Fruit fly (Drosophila melanogaster): ENCODE measurements around the gene gw.

The gw gene

DNA sequence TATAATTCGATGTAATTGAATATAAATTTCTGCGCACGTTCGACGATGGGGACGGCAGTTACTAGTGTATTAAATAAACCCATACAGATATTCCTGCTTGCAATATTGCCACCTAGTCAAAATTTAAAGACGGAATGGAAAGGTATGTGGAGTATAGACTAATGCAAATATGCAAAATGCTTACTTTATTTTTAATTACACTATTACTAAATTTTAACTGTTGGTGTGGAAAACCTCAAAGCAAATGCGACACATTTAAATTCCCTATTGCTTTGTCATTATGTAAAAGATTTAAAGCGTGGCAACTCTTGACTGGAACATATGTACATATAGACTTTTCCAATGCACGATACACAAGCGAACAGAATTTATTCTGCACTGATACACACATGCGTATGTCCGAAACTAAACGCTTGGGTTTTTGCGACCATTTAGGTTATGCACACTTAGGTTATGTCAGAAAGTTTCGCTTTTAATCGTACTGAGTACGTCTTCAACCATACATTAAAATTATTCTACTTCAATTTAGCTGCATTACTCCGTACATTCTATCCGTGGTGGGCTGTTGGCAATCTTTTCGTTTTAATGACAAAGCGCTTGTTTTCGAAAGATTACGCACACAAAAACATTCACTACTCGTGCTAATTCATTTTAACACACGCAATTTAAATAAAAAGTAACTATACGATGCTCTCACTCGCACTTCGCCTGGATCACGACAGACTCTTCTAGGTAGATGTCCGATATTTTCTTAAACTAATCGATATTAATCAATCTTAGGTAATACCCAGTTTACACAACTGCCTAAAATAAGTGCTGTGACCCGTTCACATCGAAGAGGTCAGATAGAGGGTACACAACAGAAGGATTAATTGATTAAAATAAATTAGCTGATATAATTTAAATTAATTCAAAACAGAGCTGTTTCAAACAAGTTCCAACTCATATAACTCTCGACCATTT is at the start of gene gw:
TSS of gene gw (minus strand) at position 725 of the 963 bp plus-strand sequence.
- TF ChIP-seq h (optimal IDR thresholded peaks at IDR 0.05) (no peak), Sin3A (optimal IDR thresholded peaks at IDR 0.05) (no peak), Myc (optimal IDR thresholded peaks at IDR 0.05) (no peak), ttk (optimal IDR thresholded peaks at IDR 0.05) (no peak), insv (optimal IDR thresholded peaks at IDR 0.05) (no peak), psq (optimal IDR thresholded peaks at IDR 0.05) (no peak)

DNA sequence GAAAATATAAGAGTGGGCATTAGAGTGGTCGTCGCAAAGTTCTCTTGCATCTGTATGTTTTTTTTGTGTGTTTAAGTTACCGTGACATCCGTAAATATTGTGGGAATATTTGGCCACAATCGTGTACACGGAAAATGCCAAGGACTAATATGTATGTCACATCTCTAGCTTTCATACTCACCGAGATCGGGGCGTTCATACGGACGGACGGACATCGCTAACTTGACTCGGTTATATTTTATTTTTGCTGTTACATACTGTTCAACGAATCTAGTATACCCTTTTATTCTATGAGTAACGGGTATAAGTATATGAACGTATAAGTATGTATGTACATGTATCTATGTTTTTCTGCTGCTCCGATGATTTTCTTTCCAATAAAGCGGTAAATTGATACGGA is 49.3 kb upstream of the gw start:
- TF ChIP-seq insv (optimal IDR thresholded peaks at IDR 0.05) (no peak), psq (optimal IDR thresholded peaks at IDR 0.05) (no peak), Myc (optimal IDR thresholded peaks at IDR 0.05) (no peak), h (optimal IDR thresholded peaks at IDR 0.05) (no peak), ttk (optimal IDR thresholded peaks at IDR 0.05) (no peak), Sin3A (optimal IDR thresholded peaks at IDR 0.05) (no peak)

DNA sequence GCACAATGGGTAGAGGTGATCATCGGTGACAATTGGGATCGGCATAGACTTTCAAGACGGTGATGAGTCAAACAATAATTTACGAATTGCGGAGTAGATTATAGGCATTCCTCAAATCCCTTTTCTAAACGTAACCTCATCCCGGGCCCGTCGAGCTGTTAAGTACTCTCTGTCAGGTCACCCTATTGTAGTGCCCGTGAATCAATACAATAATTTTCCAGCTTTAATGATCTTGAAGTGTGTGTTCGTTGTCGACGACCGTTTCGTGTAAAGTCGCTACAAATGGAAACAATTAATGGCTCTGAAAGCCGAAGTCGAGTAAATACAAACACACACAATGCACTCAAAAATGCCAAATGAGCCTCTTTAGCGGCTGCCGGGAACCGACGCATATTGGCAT is 48.3 kb upstream of the gw start:
- no peak for TF ChIP-seq Sin3A (optimal IDR thresholded peaks at IDR 0.05)
- no peak for TF ChIP-seq ttk (optimal IDR thresholded peaks at IDR 0.05)
- TF ChIP-seq insv (optimal IDR thresholded peaks at IDR 0.05): no peak
- no peak for TF ChIP-seq psq (optimal IDR thresholded peaks at IDR 0.05)
- TF ChIP-seq h (optimal IDR thresholded peaks at IDR 0.05): no peak
- TF ChIP-seq Myc (optimal IDR thresholded peaks at IDR 0.05): no peak

DNA sequence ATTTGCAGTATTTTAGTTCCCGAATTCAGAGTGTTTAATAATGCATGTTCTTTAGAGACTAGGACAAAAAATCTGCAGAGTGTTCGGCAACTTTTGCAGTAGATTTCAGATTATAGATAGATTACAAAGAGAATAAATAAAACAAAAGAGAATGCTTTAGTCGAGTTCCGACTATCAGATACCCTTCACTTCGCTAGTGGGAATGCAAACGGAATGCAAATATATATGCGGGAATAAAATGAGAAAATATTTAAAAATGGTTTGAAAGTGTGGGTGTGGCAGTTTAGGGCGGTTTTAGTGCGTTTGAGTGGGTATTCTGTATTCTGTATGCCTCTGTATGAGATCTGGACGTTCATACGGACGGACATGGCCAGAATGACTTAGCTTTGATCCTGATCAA is 46.4 kb upstream of the gw start:
- TF ChIP-seq Myc (optimal IDR thresholded peaks at IDR 0.05) (no peak), ttk (optimal IDR thresholded peaks at IDR 0.05) (no peak), Sin3A (optimal IDR thresholded peaks at IDR 0.05) (no peak), insv (optimal IDR thresholded peaks at IDR 0.05) (no peak), h (optimal IDR thresholded peaks at IDR 0.05) (no peak), psq (optimal IDR thresholded peaks at IDR 0.05) (no peak)

DNA sequence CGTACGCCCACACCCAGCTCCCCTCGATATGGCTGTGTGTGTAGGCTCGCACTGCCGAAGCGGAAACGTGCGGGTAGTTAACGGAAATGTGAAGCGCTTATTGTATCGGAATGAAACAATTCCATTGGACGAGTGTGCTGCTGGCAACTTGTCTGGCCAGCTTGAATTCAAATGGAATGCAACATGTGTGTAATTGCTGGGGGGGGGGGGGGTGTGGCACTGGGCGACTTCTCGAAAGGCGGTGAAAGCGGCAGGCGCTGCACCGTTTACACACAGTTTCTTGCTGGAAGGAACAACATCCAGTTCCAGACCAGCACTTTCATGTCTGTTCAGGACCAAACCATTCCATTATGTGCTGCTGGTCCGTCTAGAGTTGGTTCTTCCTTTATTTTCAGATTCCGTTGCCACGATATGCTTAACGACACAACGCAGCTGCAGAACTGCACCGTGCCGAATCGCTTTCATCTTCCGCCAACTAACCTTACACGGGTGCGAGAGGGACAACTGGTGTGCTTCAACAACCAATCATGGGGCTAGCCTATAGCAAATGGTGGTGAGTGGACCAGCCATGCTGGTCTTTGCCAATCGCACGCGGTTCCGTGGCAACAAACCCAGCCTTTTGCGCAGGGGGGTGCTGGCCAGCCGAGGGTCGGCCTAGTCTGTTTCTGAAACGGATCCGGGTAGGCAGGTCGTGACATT is 43.7 kb upstream of the gw start:
- TF ChIP-seq ttk (optimal IDR thresholded peaks at IDR 0.05): no peak
- no peak for TF ChIP-seq h (optimal IDR thresholded peaks at IDR 0.05)
- TF ChIP-seq Myc (optimal IDR thresholded peaks at IDR 0.05): no peak
- TF ChIP-seq psq (optimal IDR thresholded peaks at IDR 0.05): no peak
- TF ChIP-seq Sin3A (optimal IDR thresholded peaks at IDR 0.05): no peak
- TF ChIP-seq insv (optimal IDR thresholded peaks at IDR 0.05): no peak

DNA sequence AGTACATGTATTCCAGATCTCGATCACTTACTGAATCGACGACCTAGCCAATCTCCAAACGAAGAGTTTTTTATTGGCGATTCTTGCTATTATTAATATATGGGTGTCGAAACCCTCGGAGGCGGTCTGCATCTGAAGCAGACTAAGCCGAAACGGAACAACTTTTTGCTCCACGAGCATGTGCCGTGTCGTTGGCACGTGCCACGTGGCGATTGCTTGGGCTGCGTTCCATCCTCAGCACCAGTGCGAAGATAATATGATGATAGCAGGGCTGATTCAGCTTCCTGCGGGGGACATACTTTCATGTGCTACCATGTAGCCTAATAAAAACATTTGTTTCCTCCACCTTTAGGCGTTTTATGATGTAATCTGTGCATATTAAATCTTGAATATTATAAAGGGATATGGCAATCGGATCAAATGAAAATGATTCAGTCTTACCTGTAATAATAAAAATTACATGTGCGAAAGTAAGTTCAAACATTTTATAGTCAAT is 42.4 kb upstream of the gw start:
- TF ChIP-seq psq (optimal IDR thresholded peaks at IDR 0.05): no peak
- TF ChIP-seq Sin3A (optimal IDR thresholded peaks at IDR 0.05): no peak
- no peak for TF ChIP-seq ttk (optimal IDR thresholded peaks at IDR 0.05)
- TF ChIP-seq h (optimal IDR thresholded peaks at IDR 0.05): no peak

- TF ChIP-seq Sin3A (optimal IDR thresholded peaks at IDR 0.05) (no peak), insv (optimal IDR thresholded peaks at IDR 0.05) (no peak), h (optimal IDR thresholded peaks at IDR 0.05) (no peak), psq (optimal IDR thresholded peaks at IDR 0.05) (no peak), ttk (optimal IDR thresholded peaks at IDR 0.05) (no peak), Myc (optimal IDR thresholded peaks at IDR 0.05) (no peak)
Measured at dm6 chr4:701948-702347, 41.5 kb upstream of the gw start.

- TF ChIP-seq psq (optimal IDR thresholded peaks at IDR 0.05) (no peak), ttk (optimal IDR thresholded peaks at IDR 0.05) (no peak), Sin3A (optimal IDR thresholded peaks at IDR 0.05) (no peak), insv (optimal IDR thresholded peaks at IDR 0.05) (no peak), h (optimal IDR thresholded peaks at IDR 0.05) (no peak), Myc (optimal IDR thresholded peaks at IDR 0.05) (no peak)
Measured at dm6 chr4:697463-697862, 37.1 kb upstream of the gw start, which contains the start of gene ey. Gene ey, plus strand, starts transcription at chr4:697689.

DNA sequence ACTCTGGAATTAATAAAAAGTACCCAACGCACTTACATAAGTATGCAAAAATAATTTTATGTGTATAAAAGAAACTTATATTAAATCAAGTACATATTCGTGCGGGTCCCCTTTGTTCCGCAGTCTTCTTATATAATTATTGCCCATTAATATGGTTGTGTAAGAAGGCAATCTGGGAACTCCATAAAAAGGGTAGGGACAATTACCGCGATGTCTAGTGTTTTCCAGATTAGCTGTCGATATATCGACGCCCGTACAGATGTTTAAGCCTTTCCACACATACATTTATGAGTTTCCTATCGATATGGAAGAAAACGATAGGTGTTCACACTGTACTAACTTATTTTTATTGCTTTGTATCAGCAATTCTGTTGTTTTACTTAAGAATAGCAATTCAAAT is 36.2 kb upstream of the gw start:
- no peak for TF ChIP-seq ttk (optimal IDR thresholded peaks at IDR 0.05)
- no peak for TF ChIP-seq Myc (optimal IDR thresholded peaks at IDR 0.05)
- TF ChIP-seq Sin3A (optimal IDR thresholded peaks at IDR 0.05): no peak
- no peak for TF ChIP-seq h (optimal IDR thresholded peaks at IDR 0.05)
- no peak for TF ChIP-seq insv (optimal IDR thresholded peaks at IDR 0.05)
- no peak for TF ChIP-seq psq (optimal IDR thresholded peaks at IDR 0.05)

dm6 chr4:695845-696244 is 35.4 kb upstream of the gw start, which contains the start of gene myo:
Gene myo, minus strand, starts transcription at chr4:696055.
- TF ChIP-seq h (optimal IDR thresholded peaks at IDR 0.05) (no peak), psq (optimal IDR thresholded peaks at IDR 0.05) (no peak), insv (optimal IDR thresholded peaks at IDR 0.05) (no peak), Sin3A (optimal IDR thresholded peaks at IDR 0.05) (no peak), ttk (optimal IDR thresholded peaks at IDR 0.05) (no peak), Myc (optimal IDR thresholded peaks at IDR 0.05) (no peak)

DNA sequence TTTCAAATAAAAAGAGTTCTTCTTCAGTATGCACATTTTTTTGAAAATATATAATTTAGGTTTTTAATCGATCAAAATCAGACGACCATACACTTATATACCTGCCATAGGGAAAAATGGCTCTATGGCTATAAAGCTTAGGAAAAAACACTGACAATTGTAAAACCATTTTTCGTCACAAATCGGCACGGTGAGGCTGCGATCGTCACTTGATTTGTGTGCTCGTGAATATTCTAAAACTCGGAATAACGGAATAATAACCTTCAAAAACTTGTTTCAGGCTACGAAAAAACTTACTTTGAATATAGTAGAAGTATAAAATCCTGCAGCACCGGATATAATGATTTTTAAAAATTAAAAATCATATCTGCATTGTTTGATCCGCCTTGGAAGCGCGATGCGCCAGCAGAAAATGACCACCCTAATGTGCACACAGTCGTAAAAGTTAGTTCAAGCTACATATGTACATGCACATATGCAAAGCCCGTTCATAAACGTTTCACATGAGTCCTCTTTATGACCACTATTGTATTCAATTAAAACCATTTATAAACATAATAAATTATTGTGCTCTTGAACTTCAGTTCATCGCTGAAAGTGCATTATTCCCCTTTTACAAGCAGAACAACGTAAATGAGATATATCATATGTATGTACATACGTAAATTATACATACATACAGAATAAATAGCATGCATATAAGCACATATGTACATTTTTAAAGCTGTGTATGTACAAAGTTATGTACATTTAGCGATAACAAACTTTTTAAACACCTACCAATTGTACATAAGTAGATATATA is 34.7 kb upstream of the gw start:
- no peak for TF ChIP-seq Sin3A (optimal IDR thresholded peaks at IDR 0.05)
- no peak for TF ChIP-seq h (optimal IDR thresholded peaks at IDR 0.05)
- no peak for TF ChIP-seq psq (optimal IDR thresholded peaks at IDR 0.05)
- TF ChIP-seq Myc (optimal IDR thresholded peaks at IDR 0.05): no peak
- no peak for TF ChIP-seq insv (optimal IDR thresholded peaks at IDR 0.05)
- TF ChIP-seq ttk (optimal IDR thresholded peaks at IDR 0.05): no peak

Data from Kc167 (cell line).